Fruit fly (Drosophila melanogaster): ENCODE data around the gene CG32486.

Gene CG32486

dm6 chr3L:3069774-3070173 is 865 bp downstream of the CG32486 start (continued):
- TF ChIP-seq CG32767 (GFP tag; IDR thresholded peaks at IDR 0.05) (peak; percentile 27; the same call in 1 of the 2 replicates), Dbx (GFP tag; IDR thresholded peaks at IDR 0.05) (no peak), gcm (GFP tag; optimal IDR thresholded peaks at IDR 0.05) (no peak), Nf-YB (GFP tag; optimal IDR thresholded peaks at IDR 0.05) (peak; percentile 21), CG17912 (GFP tag; optimal IDR thresholded peaks at IDR 0.05) (no peak), lola (GFP tag; optimal IDR thresholded peaks at IDR 0.05) (no peak), CG3407 (GFP tag; optimal IDR thresholded peaks at IDR 0.05) (no peak), slou (GFP tag; optimal IDR thresholded peaks at IDR 0.05) (no peak), Rx (GFP tag; IDR thresholded peaks at IDR 0.05) (no peak), NfI (GFP tag; optimal IDR thresholded peaks at IDR 0.05) (no peak), CG31365 (tag; optimal IDR thresholded peaks at IDR 0.05) (no peak), unpg (GFP tag; optimal IDR thresholded peaks at IDR 0.05) (no peak), gt (GFP tag; IDR thresholded peaks at IDR 0.05) (no peak), tap (tag; optimal IDR thresholded peaks at IDR 0.05) (no peak), CG15601 (tag; optimal IDR thresholded peaks at IDR 0.05) (no peak), CG4854 (GFP tag; optimal IDR thresholded peaks at IDR 0.05) (no peak), eve (GFP tag; optimal IDR thresholded peaks at IDR 0.05) (no peak), chn (GFP tag; optimal IDR thresholded peaks at IDR 0.05) (peak; percentile 30), CG31388 (GFP tag; optimal IDR thresholded peaks at IDR 0.05) (no peak), CG10274 (GFP tag; optimal IDR thresholded peaks at IDR 0.05) (no peak), Lhr (GFP tag; optimal IDR thresholded peaks at IDR 0.05) (no peak), CG18262 (tag; optimal IDR thresholded peaks at IDR 0.05) (no peak), sens (GFP tag) (no peak), sob (GFP tag; IDR thresholded peaks at IDR 0.05) (no peak), lbe (GFP tag; optimal IDR thresholded peaks at IDR 0.05) (no peak), Bdp1 (GFP tag; optimal IDR thresholded peaks at IDR 0.05) (no peak), CG10209 (GFP tag; optimal IDR thresholded peaks at IDR 0.05) (no peak), sug (tag; optimal IDR thresholded peaks at IDR 0.05) (no peak), CG30403 (GFP tag; optimal IDR thresholded peaks at IDR 0.05) (no peak), CG12236 (GFP tag; optimal IDR thresholded peaks at IDR 0.05) (no peak), pita (GFP tag; optimal IDR thresholded peaks at IDR 0.05) (no peak), CG34422 (GFP tag; IDR thresholded peaks at IDR 0.05) (peak; percentile 50; the same call in 1 of the 3 replicates), Antp (GFP tag; optimal IDR thresholded peaks at IDR 0.05) (no peak), sc (optimal IDR thresholded peaks at IDR 0.05) (no peak), sc (GFP tag; optimal IDR thresholded peaks at IDR 0.05) (no peak), crp (GFP tag; optimal IDR thresholded peaks at IDR 0.05) (peak in 1 of 2 experiments; percentile 76), cato (GFP tag; optimal IDR thresholded peaks at IDR 0.05; ENCODE audit: borderline replicate concordance) (no peak), Doc2 (GFP tag; IDR thresholded peaks at IDR 0.05) (no peak), Ada2b (GFP tag; IDR thresholded peaks at IDR 0.05) (no peak), pan (optimal IDR thresholded peaks at IDR 0.05) (no peak), pan (GFP tag; optimal IDR thresholded peaks at IDR 0.05 in 1 of 2, IDR thresholded peaks at IDR 0.05 in 1 of 2) (peak in 1 of 2 experiments; percentile 9), CG17568 (GFP tag; optimal IDR thresholded peaks at IDR 0.05) (no peak), fu2 (GFP tag; optimal IDR thresholded peaks at IDR 0.05) (no peak), CG8944 (GFP tag; optimal IDR thresholded peaks at IDR 0.05) (no peak), CG18599 (GFP tag; optimal IDR thresholded peaks at IDR 0.05) (no peak), CG3726 (GFP tag; IDR thresholded peaks at IDR 0.05) (no peak), ftz-f1 (GFP tag; optimal IDR thresholded peaks at IDR 0.05) (peak; percentile 83), jing (GFP tag; optimal IDR thresholded peaks at IDR 0.05) (no peak), CkIIα-i1 (GFP tag; IDR thresholded peaks at IDR 0.05) (no peak), gfzf (GFP tag; optimal IDR thresholded peaks at IDR 0.05) (no peak), hbn (GFP tag; IDR thresholded peaks at IDR 0.05; ENCODE audit: partially characterized antibody) (0 out of 2 replicates have a peak, but pooled peaks have one; percentile 12), CG8765 (GFP tag; IDR thresholded peaks at IDR 0.05) (no peak)

Measured in whole organism, embryonic.